Fruit fly (Drosophila melanogaster) whole organism, embryonic: Measurements from ENCODE around the gene Scr.

Experiments
- Bdp1 ChIP-seq: fragments of 200-800 bp; sonication (Bioruptor generic); optimal IDR thresholded peaks from 3 replicates; lab custom pipeline; 2016; ENCODE audit warnings: missing biosample characterization, missing genetic modification characterization
- CG10209 ChIP-seq: fragments of 200-800 bp; sonication (Bioruptor generic); optimal IDR thresholded peaks from 3 replicates; lab custom pipeline; 2017; ENCODE audit warnings: missing biosample characterization, mild to moderate bottlenecking, missing genetic modification characterization, missing genetic modification reagents
- CG10543 ChIP-seq: fragments of 200-800 bp; sonication (Bioruptor generic); optimal IDR thresholded peaks from 3 replicates; lab custom pipeline; 2017; ENCODE audit warnings: missing biosample characterization, mild to moderate bottlenecking, missing genetic modification characterization, moderate library complexity
- CG12659 ChIP-seq: fragments of 200-800 bp; sonication (Bioruptor generic); optimal IDR thresholded peaks from 3 replicates; lab custom pipeline; 2017; ENCODE audit warnings: mild to moderate bottlenecking, missing biosample characterization, missing genetic modification reagents, missing genetic modification characterization
- CG12769 ChIP-seq: fragments of 200-800 bp; sonication (Bioruptor generic); optimal IDR thresholded peaks from 2 replicates; lab custom pipeline; 2019; ENCODE audit warnings: missing biosample characterization, mild to moderate bottlenecking, missing genetic modification characterization, moderate library complexity
- CG2199 ChIP-seq: fragments of 200-800 bp; sonication (Bioruptor generic); IDR thresholded peaks from 3 replicates; pipeline ENCODE4 v1.3.6; 2022; ENCODE audit warnings: missing biosample characterization, missing genetic modification characterization
- CG2712 ChIP-seq: fragments of 200-800 bp; optimal IDR thresholded peaks from 3 replicates; lab custom pipeline; 2019; ENCODE audit warnings: missing biosample characterization, mild to moderate bottlenecking, missing genetic modification characterization, moderate library complexity
- CG3065 ChIP-seq: fragments of 200-800 bp; sonication (Bioruptor generic); optimal IDR thresholded peaks from 2 replicates; lab custom pipeline; 2016; ENCODE audit warnings: missing biosample characterization, missing genetic modification characterization
- CG31365 ChIP-seq: fragments of 200-800 bp; sonication (Bioruptor generic); optimal IDR thresholded peaks from 2 replicates; lab custom pipeline; 2018; ENCODE audit warnings: missing biosample characterization, mild to moderate bottlenecking, missing genetic modification characterization
- CG3163 ChIP-seq: fragments of 200-800 bp; sonication (Bioruptor generic); optimal IDR thresholded peaks from 3 replicates; lab custom pipeline; 2016; ENCODE audit warnings: missing biosample characterization, missing genetic modification characterization
- CG3281 ChIP-seq: fragments of 200-800 bp; sonication (Bioruptor generic); optimal IDR thresholded peaks from 3 replicates; lab custom pipeline; 2017; ENCODE audit warnings: missing biosample characterization, mild to moderate bottlenecking, missing genetic modification characterization
- CG4730 ChIP-seq: fragments of 200-800 bp; sonication (Bioruptor generic); IDR thresholded peaks from 2 replicates; pipeline ENCODE4 v1.3.6; 2022; ENCODE audit warnings: missing biosample characterization, missing genetic modification characterization
- CG8290 ChIP-seq, 3 experiments: fragments of 200-800 bp; sonication (Bioruptor generic); optimal IDR thresholded peaks; 2 replicates each; lab custom pipeline; 2016 to 2019; ENCODE audit warnings: missing biosample characterization in 3 of 3, missing genetic modification characterization in 3 of 3, mild to moderate bottlenecking in 2 of 3, moderate library complexity in 1 of 3
- CG8359 ChIP-seq: fragments of 200-800 bp; sonication (Bioruptor generic); optimal IDR thresholded peaks from 2 replicates; lab custom pipeline; 2017; ENCODE audit warnings: missing biosample characterization, mild to moderate bottlenecking, missing genetic modification characterization, borderline replicate concordance
- CG8944 ChIP-seq: fragments of 200-800 bp; sonication (Bioruptor generic); optimal IDR thresholded peaks from 3 replicates; lab custom pipeline; 2016; ENCODE audit warnings: missing biosample characterization, missing genetic modification characterization
- Dek ChIP-seq: fragments of 200-800 bp; sonication (Bioruptor generic); optimal IDR thresholded peaks from 3 replicates; lab custom pipeline; 2019; ENCODE audit warnings: missing biosample characterization, mild to moderate bottlenecking, missing genetic modification characterization, moderate library complexity
- Dfd ChIP-seq, 2 experiments: fragments of >200 bp; optimal IDR thresholded peaks; 2 replicates each; lab custom pipeline; 2017; ENCODE audit warnings: missing biosample characterization in 2 of 2, missing genetic modification characterization in 2 of 2
- Ets65A ChIP-seq: fragments of 200-800 bp; sonication (Bioruptor generic); peaks from one replicate; lab custom pipeline; 2016; ENCODE audit warnings: missing biosample characterization, missing genetic modification characterization
- Hr39 ChIP-seq: fragments of >200 bp; optimal IDR thresholded peaks from 2 replicates; lab custom pipeline; 2017
- Lim3 ChIP-seq: fragments of 200-800 bp; sonication (Bioruptor generic); IDR thresholded peaks from 2 replicates; pipeline ENCODE4 v1.3.6; 2022; ENCODE audit warnings: missing biosample characterization, missing genetic modification characterization
- Nf-YB ChIP-seq: fragments of 200-800 bp; sonication (Bioruptor generic); optimal IDR thresholded peaks from 3 replicates; lab custom pipeline; 2019; ENCODE audit warnings: missing biosample characterization, mild to moderate bottlenecking, missing genetic modification characterization, moderate library complexity
- Nf-YC ChIP-seq: fragments of 200-800 bp; optimal IDR thresholded peaks from 3 replicates; lab custom pipeline; 2019; ENCODE audit warnings: missing biosample characterization, mild to moderate bottlenecking, missing genetic modification characterization, moderate library complexity
- Opbp ChIP-seq: fragments of 200-800 bp; sonication (Bioruptor generic); IDR thresholded peaks from 3 replicates; pipeline ENCODE4 v1.3.6; 2022; ENCODE audit warnings: missing biosample characterization, missing genetic modification characterization; ENCODE audit not compliant: partially characterized antibody
- PHDP ChIP-seq: fragments of 200-800 bp; sonication (Bioruptor generic); optimal IDR thresholded peaks from 3 replicates; lab custom pipeline; 2018; ENCODE audit warnings: missing biosample characterization, mild to moderate bottlenecking, missing genetic modification characterization, moderate library complexity
- Poxn ChIP-seq: fragments of 200-800 bp; sonication (Bioruptor generic); IDR thresholded peaks from 2 replicates; pipeline ENCODE4 v1.3.6; 2022; ENCODE audit warnings: missing biosample characterization, missing genetic modification characterization
- Spps ChIP-seq: fragments of 200-800 bp; sonication (Bioruptor generic); optimal IDR thresholded peaks from 2 replicates; lab custom pipeline; 2018; ENCODE audit warnings: missing biosample characterization, mild to moderate bottlenecking, missing genetic modification characterization
- Xbp1 ChIP-seq: fragments of 200-800 bp; sonication (Bioruptor generic); optimal IDR thresholded peaks from 3 replicates; lab custom pipeline; 2016; ENCODE audit warnings: missing biosample characterization, mild to moderate bottlenecking, missing genetic modification characterization
- ap ChIP-seq: fragments of 200-800 bp; sonication (Bioruptor generic); IDR thresholded peaks from 2 replicates; pipeline ENCODE4 v1.3.6; 2022; ENCODE audit warnings: missing biosample characterization, missing genetic modification characterization
- lola ChIP-seq, 3 experiments: fragments of >200 bp in 2 of 3; fragments of 200-800 bp in 1 of 3; sonication (Bioruptor generic) in 1 of 3; optimal IDR thresholded peaks; 2 replicates each; lab custom pipeline; 2017 to 2019; ENCODE audit warnings: missing biosample characterization in 3 of 3, missing genetic modification characterization in 3 of 3, mild to moderate bottlenecking in 1 of 3, moderate library complexity in 1 of 3
- nau ChIP-seq: fragments of 200-800 bp; sonication (Bioruptor generic); optimal IDR thresholded peaks from 3 replicates; lab custom pipeline; 2017; ENCODE audit warnings: missing biosample characterization, mild to moderate bottlenecking, missing genetic modification characterization, missing genetic modification reagents
- nerfin-2 ChIP-seq: fragments of 200-800 bp; sonication (Bioruptor generic); IDR thresholded peaks from 2 replicates; pipeline ENCODE4 v1.3.6; 2022; ENCODE audit warnings: missing biosample characterization, missing genetic modification characterization; ENCODE audit not compliant: partially characterized antibody
- oc ChIP-seq: fragments of 200-800 bp; sonication (Bioruptor generic); optimal IDR thresholded peaks from 2 replicates; lab custom pipeline; 2018; ENCODE audit warnings: missing biosample characterization, mild to moderate bottlenecking, missing genetic modification characterization, moderate library complexity
- pnt ChIP-seq: fragments of 200-800 bp; sonication (Bioruptor generic); optimal IDR thresholded peaks from 3 replicates; lab custom pipeline; 2016; ENCODE audit warnings: missing biosample characterization, missing genetic modification characterization
- pros ChIP-seq: fragments of 200-800 bp; sonication (Bioruptor generic); optimal IDR thresholded peaks from 3 replicates; lab custom pipeline; 2019; ENCODE audit warnings: missing biosample characterization, mild to moderate bottlenecking, missing genetic modification characterization, moderate library complexity
- ro ChIP-seq: fragments of 200-800 bp; sonication (Bioruptor generic); IDR thresholded peaks from 2 replicates; pipeline ENCODE4 v1.3.6; 2022; ENCODE audit warnings: missing biosample characterization, missing genetic modification characterization
- scrt ChIP-seq: fragments of 200-800 bp; sonication (Bioruptor generic); optimal IDR thresholded peaks from 2 replicates; lab custom pipeline; 2018; ENCODE audit warnings: missing biosample characterization, mild to moderate bottlenecking, missing genetic modification characterization, moderate library complexity
- sr ChIP-seq: fragments of 200-800 bp; sonication (Bioruptor generic); IDR thresholded peaks from 3 replicates; pipeline ENCODE4 v1.3.6; 2022; ENCODE audit warnings: missing biosample characterization, missing genetic modification characterization
- trem ChIP-seq: fragments of 200-800 bp; optimal IDR thresholded peaks from 3 replicates; lab custom pipeline; 2019; ENCODE audit warnings: missing biosample characterization, mild to moderate bottlenecking, missing genetic modification characterization, moderate library complexity

Gene Scr

DNA sequence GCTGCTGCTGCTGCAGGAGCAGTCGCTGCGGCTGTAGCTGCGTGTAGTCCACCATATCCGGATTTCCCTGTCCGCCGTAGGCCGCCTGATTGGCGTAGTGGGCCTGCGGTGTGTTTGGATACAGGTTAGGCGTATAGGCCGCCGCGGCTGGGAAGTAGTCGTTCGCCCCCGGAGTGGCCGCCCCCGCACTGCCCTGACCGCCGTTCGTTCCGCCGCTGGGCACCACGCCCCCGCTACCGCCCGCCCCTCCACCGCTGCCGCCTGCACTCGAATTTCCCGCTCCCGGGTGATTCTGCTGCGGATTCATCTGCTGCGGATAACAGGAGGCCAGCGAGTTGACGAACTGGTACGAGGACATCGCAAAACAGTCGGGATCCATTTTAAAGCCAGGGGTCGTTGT, 8.0 kb downstream of the Scr start:
- TF ChIP-seq Hr39 (lab: Kevin White, UChicago), result peak; percentile 66
- 0 out of 3 replicates have a peak, but pooled peaks have one; percentile 19 for TF ChIP-seq Opbp
- TF ChIP-seq CG10209 (GFP tag; lab: Kevin White, UChicago), result no peak
- peak; percentile 31 for TF ChIP-seq Ets65A
- TF ChIP-seq CG3065 (GFP tag; lab: Kevin White, UChicago), result no peak
- TF ChIP-seq, all 482 proteins: peak for 3

DNA sequence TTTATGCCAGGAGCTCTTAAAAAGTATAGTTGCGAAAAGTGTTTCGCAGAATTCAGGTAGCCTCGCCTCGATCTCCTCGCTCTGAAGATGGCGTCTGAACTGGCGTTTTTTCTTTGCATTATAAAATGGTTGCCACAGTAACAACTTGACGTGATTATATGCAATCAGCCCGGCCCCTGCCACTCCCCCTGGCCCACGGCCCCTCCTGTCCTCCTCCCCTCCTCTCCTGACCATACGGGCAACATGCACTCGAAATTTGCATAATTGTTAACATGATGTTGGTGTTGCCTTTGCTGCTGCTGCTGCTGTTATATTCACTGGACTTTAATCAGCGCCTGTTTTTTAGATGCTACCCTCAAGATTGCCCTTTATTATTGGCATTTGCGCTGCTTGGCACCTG, 11.2 kb downstream of the Scr start:
- no peak for TF ChIP-seq CG8944 (GFP tag; lab: Kevin White, UChicago)
- peak; percentile 39 for TF ChIP-seq Hr39 (lab: Kevin White, UChicago)
- TF ChIP-seq, all 482 proteins: peak for 1

DNA sequence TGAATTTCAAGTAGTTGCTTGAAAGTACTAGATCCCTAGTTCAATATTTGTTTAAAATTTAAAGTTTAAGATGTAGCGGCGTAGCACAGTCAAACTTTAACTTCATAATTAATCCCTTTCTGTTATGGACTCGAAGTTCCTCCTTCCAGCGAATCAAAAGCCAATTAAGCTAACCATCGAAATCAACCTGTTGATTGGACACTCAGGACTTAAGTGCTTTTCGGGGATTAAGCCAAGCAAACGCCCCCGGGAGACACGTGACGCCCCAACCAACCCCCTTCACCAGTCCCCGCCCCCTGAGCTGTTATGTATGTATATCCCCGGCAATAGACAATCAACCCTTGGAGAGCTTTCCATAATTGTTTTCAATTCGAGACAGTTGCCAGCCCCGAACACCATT, 18.1 kb downstream of the Scr start:
- TF ChIP-seq Nf-YB (GFP tag; lab: Kevin White, UChicago) (peak; percentile 76), Xbp1 (no peak), Nf-YC (tag; lab: Kevin White, UChicago) (peak; percentile 45), scrt (peak; percentile 51)

DNA sequence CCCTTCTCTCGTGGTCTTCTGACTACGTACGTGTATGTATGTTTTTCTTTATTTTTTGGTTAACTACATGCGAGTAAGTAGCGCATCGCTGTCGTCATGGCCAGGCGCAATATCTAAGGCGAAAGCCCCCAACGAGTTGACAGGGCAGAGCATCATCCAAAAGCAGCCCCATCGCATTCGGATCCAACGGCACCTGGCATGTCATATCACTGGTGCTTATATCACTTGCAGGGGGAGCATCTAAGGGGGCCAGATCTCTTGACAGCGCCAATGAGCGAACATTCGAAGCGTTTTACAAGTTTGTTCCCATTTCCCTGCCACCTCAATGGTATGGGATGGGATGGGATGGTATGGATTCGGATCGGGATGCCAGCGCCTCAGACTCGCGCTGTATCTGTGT, 21.5 kb downstream of the Scr start:
- TF ChIP-seq CG12659 (GFP tag; lab: Kevin White, UChicago) (no peak), CG12769 (peak; percentile 80), nau (GFP tag; lab: Kevin White, UChicago) (peak; percentile 97)
- TF ChIP-seq, all 482 proteins: peak for 2

- TF ChIP-seq CG3281 (GFP tag; lab: Kevin White, UChicago) (no peak), CG4730 (no peak), pnt (no peak), pros (GFP tag; lab: Kevin White, UChicago) (no peak), Spps (tag; lab: Kevin White, UChicago) (no peak), Ets65A (peak; percentile 61), sr (GFP tag; lab: Robert Waterston, UW) (peak; percentile 90), CG8359 (GFP tag; lab: Kevin White, UChicago) (no peak)
Observed at dm6 chr3R:6826865-6827264, 22.9 kb downstream of the Scr start.

dm6 chr3R:6822864-6823263, 26.9 kb downstream of the Scr start:
- TF ChIP-seq Bdp1 (GFP tag; lab: Kevin White, UChicago), result peak; percentile 94

DNA sequence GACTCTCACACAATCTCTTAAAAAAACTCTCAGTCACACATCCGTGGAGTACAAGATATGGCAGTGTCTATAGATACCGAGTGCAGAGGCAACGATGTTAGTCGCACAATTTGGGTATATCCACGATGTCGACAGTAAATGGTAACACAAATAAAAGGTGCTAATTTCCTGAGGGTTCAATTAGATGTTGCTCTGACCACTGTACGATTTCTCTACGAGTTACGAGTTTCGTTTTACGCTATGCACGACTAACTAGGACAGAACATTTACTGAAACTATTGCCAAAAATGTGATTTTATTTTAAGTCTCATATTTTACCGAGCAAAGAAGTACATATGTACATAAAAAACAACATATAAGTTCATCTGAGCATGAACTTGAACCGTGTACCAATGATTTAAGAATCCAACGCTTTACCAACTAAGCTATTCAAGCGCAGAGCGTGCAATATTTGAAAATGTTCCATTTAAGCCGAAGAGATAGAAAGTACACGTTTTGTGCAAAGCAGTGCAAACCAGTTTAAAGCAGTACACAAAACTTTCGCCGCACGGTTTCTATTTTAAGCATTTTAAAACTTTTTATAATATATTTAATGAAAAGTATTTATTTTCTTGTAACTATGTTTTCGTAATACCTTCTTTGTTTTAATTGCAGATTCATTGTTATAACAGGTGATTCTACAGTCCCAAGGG, 30.7 kb downstream of the Scr start:
- TF ChIP-seq Poxn (GFP tag; lab: Robert Waterston, UW) (no peak), CG8290 (GFP tag; optimal IDR thresholded peaks at IDR 0.05; lab: Kevin White, UChicago) (no peak), CG8290 (tag; optimal IDR thresholded peaks at IDR 0.05; lab: Kevin White, UChicago) (peak in 1 of 2 experiments; percentile 35), ap (GFP tag; lab: Robert Waterston, UW) (no peak), Dek (tag; lab: Kevin White, UChicago) (no peak), Opbp (peak; percentile 48; the same call in 2 of the 3 replicates), CG3163 (GFP tag; lab: Kevin White, UChicago) (peak; percentile 2), lola (GFP tag; optimal IDR thresholded peaks at IDR 0.05; lab: Kevin White, UChicago) (peak in 1 of 3 experiments; percentile 9), CG2712 (tag; lab: Kevin White, UChicago) (peak; percentile 3), PHDP (no peak), nerfin-2 (GFP tag; lab: Robert Waterston, UW) (no peak), oc (peak; percentile 67), trem (tag; lab: Kevin White, UChicago) (peak; percentile 12), CG2199 (GFP tag; lab: Robert Waterston, UW) (peak; percentile 72; the same call in 1 of the 3 replicates), Dfd (GFP tag; optimal IDR thresholded peaks at IDR 0.05; lab: Kevin White, UChicago) (peak in 1 of 2 experiments; percentile 50), ro (0 out of 2 replicates have a peak, but pooled peaks have one; percentile 2), Bdp1 (GFP tag; lab: Kevin White, UChicago) (peak; percentile 100), CG10543 (peak; percentile 52), CG31365 (tag; lab: Kevin White, UChicago) (peak; percentile 99), Lim3 (no peak)
